Worm (Caenorhabditis elegans) whole organism, late embryonic: Measurements from ENCODE around the gene tps-2.

Source experiments
- K02D7.2 ChIP-seq: sonication (generic microtip); optimal IDR thresholded peaks from 2 replicates; lab custom pipeline; 2017; ENCODE audit warnings: mild to moderate bottlenecking, missing genetic modification characterization, missing compliant biosample characterization
- ama-1 ChIP-seq: fragments of 150-350 bp; optimal IDR thresholded peaks from 2 replicates; lab custom pipeline; 2014
- ceh-19 ChIP-seq: fragments of 200-800 bp; sonication (Bioruptor generic); optimal IDR thresholded peaks from 2 replicates; lab custom pipeline; 2018; ENCODE audit warnings: mild to moderate bottlenecking, missing genetic modification characterization, missing compliant biosample characterization
- ceh-22 ChIP-seq: sonication (generic microtip); optimal IDR thresholded peaks from 2 replicates; lab custom pipeline; 2017; ENCODE audit warnings: missing biosample characterization, missing genetic modification characterization
- ceh-30 ChIP-seq: fragments of 150-350 bp; optimal IDR thresholded peaks from 2 replicates; lab custom pipeline; 2014; ENCODE audit warnings: missing biosample characterization, missing genetic modification characterization
- ceh-6 ChIP-seq: fragments of 200-800 bp; sonication (Bioruptor generic); optimal IDR thresholded peaks from 2 replicates; lab custom pipeline; 2018; ENCODE audit warnings: mild to moderate bottlenecking, missing genetic modification characterization, missing compliant biosample characterization
- elt-2 ChIP-seq: sonication (generic microtip); optimal IDR thresholded peaks from 2 replicates; lab custom pipeline; 2016; ENCODE audit warnings: missing genetic modification reagents, missing genetic modification characterization, missing compliant biosample characterization
- ets-4 ChIP-seq: sonication (generic microtip); optimal IDR thresholded peaks from 2 replicates; lab custom pipeline; 2016; ENCODE audit warnings: missing genetic modification characterization, missing compliant biosample characterization
- hlh-8 ChIP-seq: sonication (generic microtip); optimal IDR thresholded peaks from 2 replicates; lab custom pipeline; 2016; ENCODE audit warnings: missing genotype, missing genetic modification characterization, missing compliant biosample characterization
- mec-3 ChIP-seq: sonication (generic microtip); optimal IDR thresholded peaks from 2 replicates; lab custom pipeline; 2016; ENCODE audit warnings: borderline replicate concordance, missing genetic modification characterization, missing compliant biosample characterization
- nfya-1 ChIP-seq: sonication (generic microtip); optimal IDR thresholded peaks from 2 replicates; lab custom pipeline; 2017; ENCODE audit warnings: missing genetic modification characterization, mild to moderate bottlenecking, missing compliant biosample characterization, antibody characterized with exemption, moderate library complexity
- pqm-1 ChIP-seq: sonication (generic microtip); optimal IDR thresholded peaks from 2 replicates; lab custom pipeline; 2016; ENCODE audit warnings: missing genetic modification characterization, missing compliant biosample characterization
- tbx-2 ChIP-seq: sonication (generic microtip); optimal IDR thresholded peaks from 2 replicates; lab custom pipeline; 2016; ENCODE audit warnings: missing genetic modification characterization, missing compliant biosample characterization
- ztf-16 ChIP-seq: sonication (generic microtip); optimal IDR thresholded peaks from 2 replicates; lab custom pipeline; 2017; ENCODE audit warnings: missing genetic modification characterization, missing compliant biosample characterization

DNA sequence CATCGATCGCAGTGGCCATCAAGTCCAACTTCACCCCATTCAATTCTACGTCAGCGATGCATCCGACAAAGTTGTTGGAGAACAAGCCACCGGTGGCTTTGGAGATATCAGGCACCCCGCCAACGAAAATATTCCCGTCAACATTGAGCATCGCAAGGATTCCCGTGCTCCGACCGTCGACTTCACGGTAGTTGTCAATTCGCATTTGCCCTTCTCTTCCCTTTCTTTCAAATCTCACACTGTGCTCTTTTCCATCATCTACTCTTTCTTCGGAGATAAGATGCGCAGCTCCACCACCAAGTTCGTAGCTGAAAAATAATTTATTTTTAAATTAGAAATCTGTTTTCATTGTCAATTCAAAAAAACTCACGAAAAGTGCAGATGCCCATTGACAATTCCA lies 46.8 kb downstream of the tps-2 start:
- TF ChIP-seq tbx-2 (no peak), ceh-30 (tag; lab: Kevin White, UChicago) (no peak), ets-4 (tag; lab: Kevin White, UChicago) (no peak), ama-1 (lab: Kevin White, UChicago) (no peak), pqm-1 (no peak), ceh-19 (no peak), nfya-1 (tag; lab: Kevin White, UChicago) (no peak), mec-3 (tag; lab: Kevin White, UChicago) (no peak), elt-2 (tag; lab: Kevin White, UChicago) (no peak), ceh-6 (GFP tag; lab: Kevin White, UChicago) (no peak), K02D7.2 (no peak), ceh-22 (tag; lab: Kevin White, UChicago) (no peak), ztf-16 (tag; lab: Kevin White, UChicago) (no peak), hlh-8 (tag; lab: Kevin White, UChicago) (no peak)
